Fruit fly (Drosophila melanogaster): ENCODE data around the gene isoQC.
A peak's percentile ranks its signal among the peaks of the same experiment; 100 is the strongest.

Gene isoQC

dm6 chr3L:20431619-20432018, 42.6 kb upstream of the isoQC start:
- no peak for TF ChIP-seq dl (GFP tag; optimal IDR thresholded peaks at IDR 0.05; ENCODE audit: insufficient read depth in 1 of 2, partially characterized antibody in 2 of 2)
- no peak for TF ChIP-seq Hnf4 (GFP tag; optimal IDR thresholded peaks at IDR 0.05)
- TF ChIP-seq sv (GFP tag; optimal IDR thresholded peaks at IDR 0.05) = no peak
- TF ChIP-seq psq (GFP tag; optimal IDR thresholded peaks at IDR 0.05) = no peak
- TF ChIP-seq rgr (GFP tag; optimal IDR thresholded peaks at IDR 0.05) = no peak
- TF ChIP-seq foxo (GFP tag; optimal IDR thresholded peaks at IDR 0.05) = no peak
- TF ChIP-seq CG32264 (GFP tag; optimal IDR thresholded peaks at IDR 0.05) = no peak
- no peak for TF ChIP-seq OdsH (GFP tag; optimal IDR thresholded peaks at IDR 0.05)
- no peak for TF ChIP-seq Hr78 (GFP tag; optimal IDR thresholded peaks at IDR 0.05)
- TF ChIP-seq dmrt93B (GFP tag; optimal IDR thresholded peaks at IDR 0.05) = no peak
- TF ChIP-seq CG9705 (GFP tag; optimal IDR thresholded peaks at IDR 0.05) = no peak
- no peak for TF ChIP-seq dsf (GFP tag; optimal IDR thresholded peaks at IDR 0.05; ENCODE audit: borderline replicate concordance)

DNA sequence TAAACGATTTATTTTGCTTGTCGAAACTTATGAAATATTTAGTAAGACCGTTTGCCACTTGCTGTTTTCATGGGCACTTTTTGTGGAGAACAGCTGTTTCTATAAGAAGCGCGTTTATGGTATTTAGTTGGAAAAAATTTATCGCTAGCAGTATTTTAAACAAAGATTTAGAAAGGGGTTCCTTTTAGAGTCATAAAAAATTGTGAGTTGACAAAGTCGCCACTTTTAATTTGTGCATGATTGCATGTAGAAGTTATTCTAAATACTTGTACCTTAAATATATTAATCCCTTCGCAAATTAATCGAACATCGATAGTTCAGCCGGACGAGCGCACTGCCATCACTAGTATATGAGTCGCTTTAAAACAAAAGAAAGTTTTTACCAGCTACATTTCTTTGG, 42.0 kb upstream of the isoQC start, which contains the start of the genes Las and Psn:
TSS of gene Las (minus strand) at position 65 of the 400 bp plus-strand sequence.
TSS of gene Psn (plus strand) at position 172 of the 400 bp plus-strand sequence.
- no peak for TF ChIP-seq N (GFP tag; optimal IDR thresholded peaks at IDR 0.05)
- TF ChIP-seq dsf (GFP tag; optimal IDR thresholded peaks at IDR 0.05; ENCODE audit: borderline replicate concordance) = peak; percentile 10
- TF ChIP-seq CG32264 (GFP tag; optimal IDR thresholded peaks at IDR 0.05) = peak; percentile 31

DNA sequence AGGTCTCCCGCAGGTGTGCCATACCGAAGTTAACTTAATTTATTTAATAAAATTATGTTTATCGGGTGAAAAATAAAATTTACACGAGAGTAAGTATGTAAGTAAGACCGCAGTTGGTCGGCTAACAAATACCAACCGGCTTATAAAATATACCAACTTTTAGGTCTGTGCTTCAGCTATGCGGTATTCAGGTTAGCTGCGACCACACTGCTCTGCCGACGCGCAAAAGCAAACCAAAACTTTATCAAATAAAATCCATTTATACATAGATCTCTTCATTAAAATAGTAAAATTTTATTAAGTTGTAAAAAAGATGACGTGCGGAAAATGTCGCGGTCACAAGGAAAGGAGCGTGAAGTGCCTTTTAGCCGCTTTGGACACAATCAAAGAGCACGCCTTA, 38.2 kb upstream of the isoQC start, which contains the start of the genes mRpL15 and CtIP:
TSS of gene mRpL15 (minus strand) at position 141 of the 400 bp plus-strand sequence.
TSS of gene CtIP (plus strand) at position 182 of the 400 bp plus-strand sequence.
- TF ChIP-seq sage (GFP tag; optimal IDR thresholded peaks at IDR 0.05) (peak; percentile 71), lola (GFP tag; optimal IDR thresholded peaks at IDR 0.05) (no peak), dl (GFP tag; optimal IDR thresholded peaks at IDR 0.05; ENCODE audit: insufficient read depth in 1 of 2, partially characterized antibody in 2 of 2) (no peak), fru (GFP tag; optimal IDR thresholded peaks at IDR 0.05) (no peak), N (GFP tag; optimal IDR thresholded peaks at IDR 0.05) (no peak), Jra (GFP tag; optimal IDR thresholded peaks at IDR 0.05) (no peak)

- no peak for TF ChIP-seq brk (GFP tag; optimal IDR thresholded peaks at IDR 0.05)
- TF ChIP-seq OdsH (GFP tag; optimal IDR thresholded peaks at IDR 0.05) = no peak
- TF ChIP-seq Mio (GFP tag; optimal IDR thresholded peaks at IDR 0.05) = no peak
- TF ChIP-seq Rel (GFP tag; optimal IDR thresholded peaks at IDR 0.05) = no peak
- no peak for TF ChIP-seq Rel (tag; optimal IDR thresholded peaks at IDR 0.05)
- TF ChIP-seq dsf (GFP tag; optimal IDR thresholded peaks at IDR 0.05; ENCODE audit: borderline replicate concordance) = no peak
- no peak for TF ChIP-seq Dif (GFP tag; optimal IDR thresholded peaks at IDR 0.05; ENCODE audit: partially characterized antibody)
Observed at dm6 chr3L:20439772-20440171, 34.5 kb upstream of the isoQC start, which contains the start of gene Hpd. Gene Hpd, minus strand, starts transcription at chr3L:20439872.

DNA sequence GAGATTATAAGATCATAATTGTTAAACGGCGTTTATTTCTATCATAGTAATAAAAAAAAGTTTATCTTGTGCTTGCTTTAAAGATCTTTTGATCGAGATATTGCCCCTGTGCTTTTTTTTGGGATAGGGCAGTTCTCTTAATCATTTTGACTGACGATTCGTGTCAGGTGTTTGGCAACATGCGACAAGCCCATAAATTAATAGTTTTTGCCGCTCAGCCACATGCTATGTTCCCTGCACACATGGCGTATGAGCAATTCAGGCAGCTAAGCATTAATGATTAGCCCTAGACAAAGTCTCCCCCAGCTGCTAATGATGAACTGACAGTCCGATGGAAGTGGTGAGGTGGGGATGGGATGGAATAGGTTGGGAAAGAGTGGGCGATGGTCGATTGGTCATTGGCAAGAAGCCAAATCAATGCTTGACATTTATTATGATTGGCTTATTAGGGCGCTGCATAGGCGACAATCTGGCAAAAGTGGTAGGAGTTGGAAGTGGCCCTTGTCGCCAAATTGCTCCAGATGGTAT, 33.3 kb upstream of the isoQC start:
- TF ChIP-seq fru (GFP tag; optimal IDR thresholded peaks at IDR 0.05) = no peak
- no peak for TF ChIP-seq ey (GFP tag; optimal IDR thresholded peaks at IDR 0.05)
- no peak for TF ChIP-seq Hr78 (GFP tag; optimal IDR thresholded peaks at IDR 0.05)
- no peak for TF ChIP-seq Dif (GFP tag; optimal IDR thresholded peaks at IDR 0.05; ENCODE audit: partially characterized antibody)
- no peak for TF ChIP-seq Hr83 (GFP tag; optimal IDR thresholded peaks at IDR 0.05; ENCODE audit: poor library complexity, severe bottlenecking)
- no peak for TF ChIP-seq brk (GFP tag; optimal IDR thresholded peaks at IDR 0.05)
- TF ChIP-seq Myc (optimal IDR thresholded peaks at IDR 0.05) = no peak
- TF ChIP-seq Sp1 (GFP tag; optimal IDR thresholded peaks at IDR 0.05) = no peak
- TF ChIP-seq br (GFP tag; optimal IDR thresholded peaks at IDR 0.05) = no peak
- no peak for TF ChIP-seq h (GFP tag; optimal IDR thresholded peaks at IDR 0.05)
- no peak for TF ChIP-seq OdsH (GFP tag; optimal IDR thresholded peaks at IDR 0.05)
- no peak for TF ChIP-seq rgr (GFP tag; optimal IDR thresholded peaks at IDR 0.05)
- TF ChIP-seq CG9705 (GFP tag; optimal IDR thresholded peaks at IDR 0.05) = no peak
- TF ChIP-seq jim (GFP tag; optimal IDR thresholded peaks at IDR 0.05) = no peak
- no peak for TF ChIP-seq dmrt93B (GFP tag; optimal IDR thresholded peaks at IDR 0.05)
- no peak for TF ChIP-seq N (GFP tag; optimal IDR thresholded peaks at IDR 0.05)
- no peak for TF ChIP-seq CrebA (GFP tag; optimal IDR thresholded peaks at IDR 0.05; ENCODE audit: borderline replicate concordance)
- no peak for TF ChIP-seq HLH106 (tag; optimal IDR thresholded peaks at IDR 0.05)
- no peak for TF ChIP-seq dsf (GFP tag; optimal IDR thresholded peaks at IDR 0.05; ENCODE audit: borderline replicate concordance)
- TF ChIP-seq usp (GFP tag; optimal IDR thresholded peaks at IDR 0.05) = no peak

Measured in whole organism, wandering third instar larva.